Fruit fly (Drosophila melanogaster) Kc167 (cell line): Measurements from ENCODE around the gene CG7646.

Experiments used
- Myc ChIP-seq: fragments of >200 bp; optimal IDR thresholded peaks from 2 replicates; lab custom pipeline; 2017; ENCODE audit warnings: missing external identifiers
- Sin3A ChIP-seq: fragments of >200 bp; optimal IDR thresholded peaks from 2 replicates; lab custom pipeline; 2018; ENCODE audit warnings: missing external identifiers
- h ChIP-seq: fragments of >200 bp; optimal IDR thresholded peaks from 3 replicates; lab custom pipeline; 2018; ENCODE audit warnings: missing external identifiers
- insv ChIP-seq: fragments of >200 bp; optimal IDR thresholded peaks from 3 replicates; lab custom pipeline; 2018; ENCODE audit warnings: missing external identifiers
- psq ChIP-seq: fragments of >200 bp; optimal IDR thresholded peaks from 2 replicates; lab custom pipeline; 2017; ENCODE audit warnings: missing external identifiers
- ttk ChIP-seq: sonication (Bioruptor generic); optimal IDR thresholded peaks from 2 replicates; lab custom pipeline; 2017; ENCODE audit warnings: missing external identifiers

Gene CG7646

dm6 chr3L:19979592-19979991 lies 12.1 kb upstream of the CG7646 start, which contains the start of gene CG14182:
CG14182 (minus strand) TSS chr3L:19979812.
- TF ChIP-seq Myc (lab: Kevin White, UChicago), result no peak

- no peak for TF ChIP-seq insv (lab: Kevin White, UChicago)
- no peak for TF ChIP-seq Sin3A
- TF ChIP-seq ttk (lab: Kevin White, UChicago), result no peak
- no peak for TF ChIP-seq h (lab: Kevin White, UChicago)
- TF ChIP-seq psq (lab: Kevin White, UChicago), result no peak
- TF ChIP-seq Myc (lab: Kevin White, UChicago), result no peak
Measured at dm6 chr3L:19981385-19981784, 10.3 kb upstream of the CG7646 start, which contains the start of gene CG17732. CG17732 (plus strand) TSS chr3L:19981685.

- TF ChIP-seq insv (lab: Kevin White, UChicago), result no peak
- TF ChIP-seq Myc (lab: Kevin White, UChicago), result no peak
- TF ChIP-seq psq (lab: Kevin White, UChicago), result no peak
- TF ChIP-seq ttk (lab: Kevin White, UChicago), result no peak
- TF ChIP-seq Sin3A, result no peak
- no peak for TF ChIP-seq h (lab: Kevin White, UChicago)
Measured at dm6 chr3L:19985768-19986167, 5.9 kb upstream of the CG7646 start, which contains the start of the genes hale and schuy. hale (minus strand) TSS chr3L:19985868. schuy (plus strand) TSS chr3L:19986093.

dm6 chr3L:19988891-19989290 lies 2.8 kb upstream of the CG7646 start, which contains the start of gene Csas:
Csas (minus strand) TSS chr3L:19988991.
- TF ChIP-seq ttk (lab: Kevin White, UChicago) (no peak), psq (lab: Kevin White, UChicago) (no peak), h (lab: Kevin White, UChicago) (no peak), Sin3A (no peak), insv (lab: Kevin White, UChicago) (no peak), Myc (lab: Kevin White, UChicago) (no peak)

- TF ChIP-seq Sin3A (no peak), psq (lab: Kevin White, UChicago) (no peak), ttk (lab: Kevin White, UChicago) (no peak), Myc (lab: Kevin White, UChicago) (no peak), h (lab: Kevin White, UChicago) (no peak), insv (lab: Kevin White, UChicago) (no peak)
Measured at dm6 chr3L:19991120-19991519, 567 bp upstream of the CG7646 start, which contains the start of gene fln. fln (minus strand) TSS chr3L:19991220.

- TF ChIP-seq Sin3A (no peak), h (lab: Kevin White, UChicago) (no peak), insv (lab: Kevin White, UChicago) (no peak), ttk (lab: Kevin White, UChicago) (no peak), Myc (lab: Kevin White, UChicago) (no peak), psq (lab: Kevin White, UChicago) (no peak)
Measured at dm6 chr3L:19994015-19994414, 2.3 kb downstream of the CG7646 start.

dm6 chr3L:20000081-20000736 lies 8.5 kb downstream of the CG7646 start, which contains the start of the genes Tom20 and Gabat:
Tom20 (plus strand) TSS chr3L:20000644.
Gabat (minus strand) TSS chr3L:20000686.
- no peak for TF ChIP-seq insv (lab: Kevin White, UChicago)
- no peak for TF ChIP-seq Sin3A
- no peak for TF ChIP-seq ttk (lab: Kevin White, UChicago)
- no peak for TF ChIP-seq psq (lab: Kevin White, UChicago)
- TF ChIP-seq Myc (lab: Kevin White, UChicago), result no peak
- no peak for TF ChIP-seq h (lab: Kevin White, UChicago)

- TF ChIP-seq insv (lab: Kevin White, UChicago), result no peak
- no peak for TF ChIP-seq h (lab: Kevin White, UChicago)
- no peak for TF ChIP-seq Myc (lab: Kevin White, UChicago)
- TF ChIP-seq ttk (lab: Kevin White, UChicago), result no peak
- no peak for TF ChIP-seq psq (lab: Kevin White, UChicago)
- no peak for TF ChIP-seq Sin3A
Measured at dm6 chr3L:20000878-20001640, 9.4 kb downstream of the CG7646 start.

- TF ChIP-seq h (lab: Kevin White, UChicago) (no peak), Sin3A (no peak), Myc (lab: Kevin White, UChicago) (no peak), insv (lab: Kevin White, UChicago) (no peak), ttk (lab: Kevin White, UChicago) (no peak), psq (lab: Kevin White, UChicago) (no peak)
Measured at dm6 chr3L:20002482-20003234, 11.0 kb downstream of the CG7646 start, which contains the start of gene CG7668. CG7668 (plus strand) TSS chr3L:20002736.

- no peak for TF ChIP-seq Sin3A
- TF ChIP-seq insv (lab: Kevin White, UChicago), result no peak
- TF ChIP-seq psq (lab: Kevin White, UChicago), result no peak
- no peak for TF ChIP-seq ttk (lab: Kevin White, UChicago)
- TF ChIP-seq h (lab: Kevin White, UChicago), result no peak
- TF ChIP-seq Myc (lab: Kevin White, UChicago), result no peak
Measured at dm6 chr3L:20003235-20003493, 11.5 kb downstream of the CG7646 start.

dm6 chr3L:20004442-20004869 lies 12.8 kb downstream of the CG7646 start:
- TF ChIP-seq Sin3A (no peak), insv (lab: Kevin White, UChicago) (no peak), h (lab: Kevin White, UChicago) (no peak), psq (lab: Kevin White, UChicago) (no peak), Myc (lab: Kevin White, UChicago) (no peak), ttk (lab: Kevin White, UChicago) (no peak)
